Worm (Caenorhabditis elegans) whole organism, L4 larva: Measurements from ENCODE around the gene vha-17.

Experiments used
- ZK546.5 ChIP-seq, 2 experiments: sonication (generic microtip); optimal IDR thresholded peaks; 2 replicates each; lab custom pipeline; 2017; ENCODE audit warnings: missing biosample characterization in 2 of 2, missing genetic modification characterization in 2 of 2
- daf-8 ChIP-seq: fragments of 200-800 bp; sonication (Bioruptor generic); IDR thresholded peaks from 2 replicates; pipeline ENCODE4 v1.3.6; 2022; ENCODE audit warnings: missing genetic modification characterization, missing compliant biosample characterization
- dve-1 ChIP-seq: sonication (generic microtip); optimal IDR thresholded peaks from 2 replicates; lab custom pipeline; 2017; ENCODE audit warnings: antibody characterized with exemption, mild to moderate bottlenecking, missing genetic modification characterization, missing compliant biosample characterization; ENCODE audit not compliant: insufficient read depth
- lin-29 ChIP-seq: fragments of 200-800 bp; sonication (Bioruptor generic); IDR thresholded peaks from 2 replicates; pipeline ENCODE4 v1.3.6; 2022; ENCODE audit warnings: missing genetic modification reagents, missing genetic modification characterization, missing compliant biosample characterization
- mdl-1 ChIP-seq, 2 experiments: fragments of 150-350 bp in 1 of 2; sonication (generic microtip) in 1 of 2; optimal IDR thresholded peaks; 2 replicates each; lab custom pipeline; 2014 to 2017; ENCODE audit warnings: missing biosample characterization in 2 of 2, missing genetic modification characterization in 2 of 2
- nhr-237 ChIP-seq: sonication (generic microtip); optimal IDR thresholded peaks from 2 replicates; lab custom pipeline; 2017; ENCODE audit warnings: missing biosample characterization, missing genetic modification characterization
- ztf-11 ChIP-seq: fragments of 150-350 bp; optimal IDR thresholded peaks from 2 replicates; lab custom pipeline; 2014; ENCODE audit warnings: missing biosample characterization, missing genetic modification characterization

DNA sequence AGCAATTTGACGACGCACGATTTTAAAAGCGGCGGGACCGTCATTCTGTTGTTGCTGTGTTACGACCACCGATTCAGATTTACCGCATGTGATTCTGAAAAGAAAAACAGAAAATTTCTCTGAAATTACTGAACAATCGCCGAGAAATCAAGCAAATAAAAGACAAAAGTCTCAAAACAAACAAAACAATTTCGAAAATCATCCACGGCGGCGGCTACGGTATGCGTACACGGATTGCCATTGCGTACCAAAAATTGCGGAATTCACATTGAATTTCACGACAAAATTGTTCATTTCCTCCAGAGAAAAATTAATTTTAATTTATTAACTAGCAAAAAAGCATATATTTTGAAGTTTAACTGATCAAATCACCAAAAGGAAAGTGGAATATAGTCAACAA, 44.8 kb downstream of the vha-17 start, which contains the start of gene pezo-1:
- TF ChIP-seq mdl-1 (tag; optimal IDR thresholded peaks at IDR 0.05; lab: Kevin White, UChicago): no peak
- no peak for TF ChIP-seq lin-29 (GFP tag; lab: Robert Waterston, UW)
- no peak for TF ChIP-seq nhr-237 (tag; lab: Kevin White, UChicago)
- TF ChIP-seq daf-8 (GFP tag; lab: Robert Waterston, UW): no peak
- no peak for TF ChIP-seq ztf-11 (tag; lab: Kevin White, UChicago)
- TF ChIP-seq dve-1 (tag; lab: Kevin White, UChicago): no peak
- no peak for TF ChIP-seq ZK546.5 (tag; optimal IDR thresholded peaks at IDR 0.05; lab: Kevin White, UChicago)
